Fruit fly (Drosophila melanogaster): ENCODE data around the gene IntS12.

The IntS12 gene

dm6 chr3R:26882230-26883014 is 19.2 kb downstream of the IntS12 start:
- no peak for TF ChIP-seq CG7045 (GFP tag; optimal IDR thresholded peaks at IDR 0.05)
- no peak for TF ChIP-seq CG14711 (tag; optimal IDR thresholded peaks at IDR 0.05)
- peak; percentile 52 for TF ChIP-seq tj (GFP tag; optimal IDR thresholded peaks at IDR 0.05)
- TF ChIP-seq CG7101 (tag; optimal IDR thresholded peaks at IDR 0.05): no peak
- TF ChIP-seq Hr96 (GFP tag; optimal IDR thresholded peaks at IDR 0.05): no peak
- TF ChIP-seq pad (GFP tag; optimal IDR thresholded peaks at IDR 0.05): no peak
- no peak for TF ChIP-seq CG33017 (tag; optimal IDR thresholded peaks at IDR 0.05)
- TF ChIP-seq cnc (optimal IDR thresholded peaks at IDR 0.05): no peak
- no peak for TF ChIP-seq Mnt (GFP tag; optimal IDR thresholded peaks at IDR 0.05)
- no peak for TF ChIP-seq CG5204 (GFP tag; optimal IDR thresholded peaks at IDR 0.05)
- TF ChIP-seq ovo (GFP tag; optimal IDR thresholded peaks at IDR 0.05): no peak
- TF ChIP-seq Clk (GFP tag; optimal IDR thresholded peaks at IDR 0.05): no peak
- TF ChIP-seq CG11617 (GFP tag; optimal IDR thresholded peaks at IDR 0.05): no peak
- TF ChIP-seq bab1 (GFP tag; optimal IDR thresholded peaks at IDR 0.05): no peak
- no peak for TF ChIP-seq cic (GFP tag; optimal IDR thresholded peaks at IDR 0.05)
- TF ChIP-seq kay (GFP tag; ENCODE audit: borderline replicate concordance): peak; percentile 67
- TF ChIP-seq CG1620 (GFP tag; optimal IDR thresholded peaks at IDR 0.05): no peak
- no peak for TF ChIP-seq Crg-1 (GFP tag; optimal IDR thresholded peaks at IDR 0.05)

DNA sequence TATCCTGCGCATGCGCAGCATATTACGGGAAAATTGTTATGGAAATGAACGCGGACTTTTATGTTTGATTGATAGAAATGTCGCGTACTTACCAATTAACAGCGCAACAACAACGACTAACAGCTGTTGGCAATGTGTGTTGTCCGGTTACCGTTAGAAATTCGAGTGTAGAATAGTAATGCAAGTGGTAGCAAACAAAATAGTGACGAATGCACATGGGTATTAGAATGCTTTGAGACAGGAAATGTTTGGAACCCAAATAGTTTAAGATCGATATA is 19.8 kb downstream of the IntS12 start:
- no peak for TF ChIP-seq tj (GFP tag; optimal IDR thresholded peaks at IDR 0.05)
- TF ChIP-seq CG11617 (GFP tag; optimal IDR thresholded peaks at IDR 0.05): no peak
- no peak for TF ChIP-seq Crg-1 (GFP tag; optimal IDR thresholded peaks at IDR 0.05)
- no peak for TF ChIP-seq CG7101 (tag; optimal IDR thresholded peaks at IDR 0.05)
- no peak for TF ChIP-seq toe (GFP tag; optimal IDR thresholded peaks at IDR 0.05)
- no peak for TF ChIP-seq CG5204 (GFP tag; optimal IDR thresholded peaks at IDR 0.05)
- no peak for TF ChIP-seq cic (GFP tag; optimal IDR thresholded peaks at IDR 0.05)
- no peak for TF ChIP-seq Clk (GFP tag; optimal IDR thresholded peaks at IDR 0.05)
- no peak for TF ChIP-seq cnc (optimal IDR thresholded peaks at IDR 0.05)
- no peak for TF ChIP-seq ovo (GFP tag; optimal IDR thresholded peaks at IDR 0.05)

DNA sequence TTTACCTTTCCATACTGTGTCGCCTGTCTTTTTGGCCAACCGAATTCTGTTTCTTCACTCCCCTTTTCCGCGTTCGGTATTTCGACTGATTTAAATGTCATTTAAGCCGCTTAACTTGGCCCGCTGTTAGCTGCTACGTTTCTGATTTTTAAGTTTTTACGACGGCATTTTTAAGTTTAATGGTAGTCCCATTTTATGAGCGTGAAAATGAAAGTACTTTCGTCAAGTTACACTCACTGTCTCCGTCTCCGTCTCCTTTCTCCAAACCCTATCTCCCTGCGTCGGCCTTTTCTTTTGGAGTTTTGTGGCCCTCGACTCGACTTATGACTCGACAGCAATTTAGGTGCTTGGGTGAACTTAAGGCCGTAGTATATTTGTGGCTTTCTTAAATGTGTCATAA is 22.0 kb downstream of the IntS12 start:
- TF ChIP-seq CG12768 (GFP tag; optimal IDR thresholded peaks at IDR 0.05): no peak
- TF ChIP-seq tj (GFP tag; optimal IDR thresholded peaks at IDR 0.05): no peak
- TF ChIP-seq CG7045 (GFP tag; optimal IDR thresholded peaks at IDR 0.05): no peak
- TF ChIP-seq CG7101 (tag; optimal IDR thresholded peaks at IDR 0.05): no peak
- no peak for TF ChIP-seq Crg-1 (GFP tag; optimal IDR thresholded peaks at IDR 0.05)
- no peak for TF ChIP-seq CG5204 (GFP tag; optimal IDR thresholded peaks at IDR 0.05)
- TF ChIP-seq CG14711 (tag; optimal IDR thresholded peaks at IDR 0.05): no peak
- TF ChIP-seq Mnt (GFP tag; optimal IDR thresholded peaks at IDR 0.05): no peak
- TF ChIP-seq bab1 (GFP tag; optimal IDR thresholded peaks at IDR 0.05): no peak
- TF ChIP-seq ovo (GFP tag; optimal IDR thresholded peaks at IDR 0.05): no peak
- TF ChIP-seq Clk (GFP tag; optimal IDR thresholded peaks at IDR 0.05): no peak
- no peak for TF ChIP-seq toe (GFP tag; optimal IDR thresholded peaks at IDR 0.05)
- no peak for TF ChIP-seq cic (GFP tag; optimal IDR thresholded peaks at IDR 0.05)
- TF ChIP-seq CG1620 (GFP tag; optimal IDR thresholded peaks at IDR 0.05): no peak

dm6 chr3R:26886283-26886689 is 23.1 kb downstream of the IntS12 start:
- TF ChIP-seq pad (GFP tag; optimal IDR thresholded peaks at IDR 0.05): no peak
- TF ChIP-seq CG1620 (GFP tag; optimal IDR thresholded peaks at IDR 0.05): no peak
- no peak for TF ChIP-seq cic (GFP tag; optimal IDR thresholded peaks at IDR 0.05)
- TF ChIP-seq toe (GFP tag; optimal IDR thresholded peaks at IDR 0.05): no peak
- no peak for TF ChIP-seq ovo (GFP tag; optimal IDR thresholded peaks at IDR 0.05)
- TF ChIP-seq Mnt (GFP tag; optimal IDR thresholded peaks at IDR 0.05): no peak
- TF ChIP-seq tj (GFP tag; optimal IDR thresholded peaks at IDR 0.05): no peak
- peak; percentile 41 for TF ChIP-seq CG33017 (tag; optimal IDR thresholded peaks at IDR 0.05)
- no peak for TF ChIP-seq Crg-1 (GFP tag; optimal IDR thresholded peaks at IDR 0.05)
- peak; percentile 12 for TF ChIP-seq CG7101 (tag; optimal IDR thresholded peaks at IDR 0.05)
- peak; percentile 30 for TF ChIP-seq CG7045 (GFP tag; optimal IDR thresholded peaks at IDR 0.05)
- no peak for TF ChIP-seq CG5204 (GFP tag; optimal IDR thresholded peaks at IDR 0.05)

DNA sequence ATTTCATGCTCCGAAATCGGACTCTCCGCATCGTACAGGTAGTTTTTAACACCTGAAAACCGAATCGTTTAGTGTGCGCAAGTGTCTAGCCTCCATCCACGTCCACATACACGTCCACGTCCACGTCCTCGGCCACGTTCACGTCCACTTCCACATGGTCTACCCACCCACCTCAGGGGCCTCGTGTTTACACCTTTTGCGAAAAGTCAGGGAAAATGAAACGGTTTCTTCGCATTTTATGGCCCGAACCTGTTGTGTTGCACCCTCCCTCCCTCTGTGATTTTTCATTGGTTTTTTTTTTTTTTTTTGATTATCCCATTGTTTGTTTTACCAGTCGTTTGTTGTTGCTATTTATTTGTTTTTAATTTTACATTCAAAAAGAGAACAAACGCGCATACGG is 24.0 kb downstream of the IntS12 start:
- peak; percentile 10 for TF ChIP-seq tj (GFP tag; optimal IDR thresholded peaks at IDR 0.05)
- TF ChIP-seq CG11617 (GFP tag; optimal IDR thresholded peaks at IDR 0.05): no peak

DNA sequence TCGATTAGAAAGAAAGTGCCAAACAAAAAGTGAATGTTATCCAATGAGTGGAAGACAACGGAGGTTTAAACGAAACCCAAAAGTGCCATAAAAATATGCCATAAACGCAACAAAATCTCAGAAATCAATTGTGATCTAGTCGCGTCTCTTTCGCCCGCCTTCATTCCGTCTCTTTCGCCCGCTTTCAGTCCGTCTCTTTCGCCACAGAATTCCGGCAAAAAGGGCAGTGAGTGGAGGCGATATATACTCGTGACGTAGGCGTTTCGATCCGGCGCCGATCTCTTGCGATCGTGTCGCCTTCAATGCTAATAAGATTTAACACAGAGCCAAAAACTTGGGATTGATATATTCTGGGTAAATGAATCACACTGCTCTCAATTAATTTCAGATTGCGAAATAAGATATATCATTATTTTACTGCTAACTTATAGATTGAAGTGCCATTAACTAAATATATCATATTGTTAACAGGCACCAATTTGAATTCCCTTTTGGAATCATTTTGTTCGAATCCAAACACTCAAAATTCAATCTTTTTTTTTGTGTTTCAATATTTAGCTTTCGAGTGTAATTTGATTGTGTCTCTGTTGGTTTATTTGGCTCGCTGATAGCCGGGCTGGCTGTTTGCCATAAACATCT is 25.0 kb downstream of the IntS12 start:
- TF ChIP-seq CG7101 (tag; optimal IDR thresholded peaks at IDR 0.05) (no peak), Mnt (GFP tag; optimal IDR thresholded peaks at IDR 0.05) (no peak), Hr96 (GFP tag; optimal IDR thresholded peaks at IDR 0.05) (no peak), Clk (GFP tag; optimal IDR thresholded peaks at IDR 0.05) (no peak), Crg-1 (GFP tag; optimal IDR thresholded peaks at IDR 0.05) (no peak), CG11617 (GFP tag; optimal IDR thresholded peaks at IDR 0.05) (no peak), CG1620 (GFP tag; optimal IDR thresholded peaks at IDR 0.05) (no peak), kay (GFP tag; ENCODE audit: borderline replicate concordance) (no peak), cnc (optimal IDR thresholded peaks at IDR 0.05) (no peak)

- TF ChIP-seq CG12768 (GFP tag; optimal IDR thresholded peaks at IDR 0.05): peak; percentile 63
- no peak for TF ChIP-seq CG5204 (GFP tag; optimal IDR thresholded peaks at IDR 0.05)
- peak; percentile 7 for TF ChIP-seq toe (GFP tag; optimal IDR thresholded peaks at IDR 0.05)
- TF ChIP-seq CG7045 (GFP tag; optimal IDR thresholded peaks at IDR 0.05): peak; percentile 7
- no peak for TF ChIP-seq Crg-1 (GFP tag; optimal IDR thresholded peaks at IDR 0.05)
- TF ChIP-seq cic (GFP tag; optimal IDR thresholded peaks at IDR 0.05): no peak
- peak; percentile 17 for TF ChIP-seq CG14711 (tag; optimal IDR thresholded peaks at IDR 0.05)
- no peak for TF ChIP-seq bab1 (GFP tag; optimal IDR thresholded peaks at IDR 0.05)
Observed at dm6 chr3R:26890088-26890487, 26.9 kb downstream of the IntS12 start.
